Fruit fly (Drosophila melanogaster) whole organism, wandering third instar larva: ENCODE data around the gene GatA.

Source experiments
- CrebA ChIP-seq: fragments of 200-800 bp; sonication (Bioruptor generic); optimal IDR thresholded peaks from 2 replicates; lab custom pipeline; 2016; ENCODE audit warnings: missing biosample characterization, mild to moderate bottlenecking, missing genetic modification characterization, borderline replicate concordance
- Dfd ChIP-seq: fragments of >200 bp; optimal IDR thresholded peaks from 2 replicates; lab custom pipeline; 2017; ENCODE audit warnings: missing biosample characterization, missing genetic modification characterization
- Hr83 ChIP-seq: fragments of 200-300 bp; sonication (Bioruptor generic); optimal IDR thresholded peaks from 2 replicates; lab custom pipeline; 2016; ENCODE audit warnings: missing biosample characterization, mild to moderate bottlenecking, missing genetic modification characterization, moderate library complexity; ENCODE audit not compliant: poor library complexity, severe bottlenecking
- Myc ChIP-seq: fragments of >200 bp; optimal IDR thresholded peaks from 2 replicates; lab custom pipeline; 2017
- OdsH ChIP-seq: fragments of 200-800 bp; sonication (Bioruptor generic); optimal IDR thresholded peaks from 2 replicates; lab custom pipeline; 2016; ENCODE audit warnings: missing biosample characterization, mild to moderate bottlenecking, missing genetic modification characterization
- pan ChIP-seq: fragments of >200 bp; optimal IDR thresholded peaks from 2 replicates; lab custom pipeline; 2017
- tai ChIP-seq: sonication (Bioruptor generic); optimal IDR thresholded peaks from 2 replicates; lab custom pipeline; 2016; ENCODE audit warnings: missing biosample characterization, missing genetic modification characterization

- TF ChIP-seq Hr83, result no peak
- TF ChIP-seq CrebA, result no peak
- no peak for TF ChIP-seq pan (lab: Kevin White, UChicago)
- TF ChIP-seq OdsH (GFP tag; lab: Kevin White, UChicago), result no peak
- no peak for TF ChIP-seq Myc
- TF ChIP-seq tai (GFP tag; lab: Kevin White, UChicago), result no peak
- TF ChIP-seq Dfd, result no peak
These were observed 14.6 kb downstream of the GatA start for dm6 chr3R:19014027-19014426.
